Worm (Caenorhabditis elegans) whole organism, L4/young adult: ENCODE data around the gene ZK673.4.

Source experiments
- W03F9.2 ChIP-seq: fragments of 150-350 bp; optimal IDR thresholded peaks from 2 replicates; lab custom pipeline; 2014; ENCODE audit warnings: missing biosample characterization, missing genetic modification characterization
- dao-5 ChIP-seq: sonication (generic microtip); optimal IDR thresholded peaks from 2 replicates; lab custom pipeline; 2016; ENCODE audit warnings: missing genotype, missing genetic modification characterization, moderate library complexity, missing compliant biosample characterization
- him-1 ChIP-seq: sonication (generic microtip); optimal IDR thresholded peaks from 2 replicates; lab custom pipeline; 2016; ENCODE audit warnings: missing genotype, missing genetic modification reagents, missing genetic modification characterization, missing compliant biosample characterization

- TF ChIP-seq dao-5 (tag; lab: Kevin White, UChicago) (no peak), W03F9.2 (tag; lab: Kevin White, UChicago) (no peak), him-1 (tag; lab: Kevin White, UChicago) (no peak)
Measured at ce11 chrII:10501578-10501977, 48.9 kb downstream of the ZK673.4 start.
